Fruit fly (Drosophila melanogaster) whole organism, embryonic: ENCODE measurements around the gene GstD5.

Source experiments
- Adf1 ChIP-seq: fragments of 200-800 bp; sonication (Bioruptor generic); IDR thresholded peaks from 2 replicates; pipeline ENCODE4 v1.3.6; 2022; ENCODE audit warnings: missing biosample characterization, missing genetic modification characterization
- CG14710 ChIP-seq: fragments of 200-800 bp; sonication (Bioruptor generic); optimal IDR thresholded peaks from 3 replicates; lab custom pipeline; 2019; ENCODE audit warnings: missing biosample characterization, mild to moderate bottlenecking, missing genetic modification characterization, moderate library complexity
- CG8281 ChIP-seq: fragments of 200-800 bp; sonication (Bioruptor generic); optimal IDR thresholded peaks from 2 replicates; lab custom pipeline; 2018; ENCODE audit warnings: missing biosample characterization, mild to moderate bottlenecking, missing genetic modification characterization, moderate library complexity
- E2f1 ChIP-seq: fragments of 200-800 bp; sonication (Bioruptor generic); IDR thresholded peaks from 2 replicates; pipeline ENCODE4 v1.3.6; 2022; ENCODE audit warnings: missing biosample characterization, missing genetic modification characterization
- H2.0 ChIP-seq: fragments of 200-800 bp; sonication (Bioruptor generic); IDR thresholded peaks from 2 replicates; pipeline ENCODE4 v1.3.6; 2022; ENCODE audit warnings: missing biosample characterization, missing genetic modification characterization
- NFAT ChIP-seq: fragments of 200-800 bp; sonication (Bioruptor generic); IDR thresholded peaks from 2 replicates; pipeline ENCODE4 v1.3.6; 2022; ENCODE audit warnings: missing biosample characterization, missing genetic modification characterization
- abd-A ChIP-seq: fragments of 200-800 bp; sonication (Bioruptor generic); optimal IDR thresholded peaks from 3 replicates; lab custom pipeline; 2019; ENCODE audit warnings: missing biosample characterization, mild to moderate bottlenecking, missing genetic modification characterization, moderate library complexity
- gro ChIP-seq: fragments of 200-800 bp; sonication (Bioruptor generic); optimal IDR thresholded peaks from 2 replicates; lab custom pipeline; 2016; ENCODE audit warnings: missing biosample characterization, missing genetic modification characterization
- yki ChIP-seq: fragments of >200 bp; optimal IDR thresholded peaks from 3 replicates; lab custom pipeline; 2018

dm6 chr3R:12395880-12396279, 20.3 kb downstream of the GstD5 start, which contains the start of the genes CG10096 and CG10097:
- TF ChIP-seq gro (no peak), E2f1 (GFP tag; lab: Robert Waterston, UW) (no peak), abd-A (tag; lab: Kevin White, UChicago) (no peak), H2.0 (GFP tag; lab: Robert Waterston, UW) (no peak), NFAT (no peak), CG14710 (tag; lab: Kevin White, UChicago) (no peak), CG8281 (tag; lab: Kevin White, UChicago) (no peak), Adf1 (GFP tag; lab: Robert Waterston, UW) (no peak), yki (lab: Kevin White, UChicago) (no peak)
